Worm (Caenorhabditis elegans) whole organism, midembryonic: Measurements from ENCODE around the gene nspb-11.

Source experiments
- T22C8.4 ChIP-seq: fragments of 200-800 bp; sonication (Bioruptor generic); IDR thresholded peaks from 2 replicates; pipeline ENCODE4 v1.3.6; 2022; ENCODE audit warnings: missing genetic modification characterization, missing compliant biosample characterization
- flt-1 ChIP-seq: fragments of 200-800 bp; sonication (Bioruptor generic); IDR thresholded peaks from 2 replicates; pipeline ENCODE4 v1.3.6; 2022; ENCODE audit warnings: missing genetic modification characterization, missing compliant biosample characterization
- med-1 ChIP-seq: sonication (generic microtip); optimal IDR thresholded peaks from 2 replicates; lab custom pipeline; 2017; ENCODE audit warnings: missing genetic modification characterization, mild to moderate bottlenecking, missing compliant biosample characterization, antibody characterized with exemption, missing genetic modification reagents; ENCODE audit not compliant: insufficient read depth
- ref-1 ChIP-seq: fragments of 200-800 bp; sonication (Bioruptor generic); conservative IDR thresholded peaks from 2 replicates; pipeline ENCODE4 v1.3.6; 2022; ENCODE audit warnings: missing genetic modification reagents, missing genetic modification characterization, missing compliant biosample characterization

ce11 chrII:12896666-12897065, 10.5 kb upstream of the nspb-11 start:
- TF ChIP-seq ref-1 (GFP tag; lab: Robert Waterston, UW) (no peak), T22C8.4 (GFP tag; lab: Robert Waterston, UW) (no peak), flt-1 (no peak), med-1 (GFP tag; lab: Kevin White, UChicago) (no peak)
